Fruit fly (Drosophila melanogaster): Measurements from ENCODE around the gene Adi1.

Adi1 gene

DNA sequence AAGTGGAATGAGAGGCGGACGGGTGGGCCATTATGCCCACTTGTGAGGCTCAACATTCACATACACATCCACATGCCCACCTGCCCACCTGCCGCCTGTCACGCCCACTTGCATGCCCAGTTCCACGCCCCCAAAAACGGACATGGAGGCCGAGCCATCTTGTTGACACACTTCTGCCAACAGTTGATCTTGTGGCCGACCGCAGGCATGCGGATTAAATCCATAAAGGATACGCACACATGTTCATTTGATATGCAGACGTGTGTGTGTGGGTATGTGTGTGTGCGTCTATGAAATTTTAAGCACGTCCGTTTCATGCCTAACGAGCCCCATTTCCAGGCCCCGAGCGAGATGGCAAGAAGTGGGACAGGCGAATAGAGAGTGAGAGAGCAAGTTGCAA is 39.0 kb downstream of the Adi1 start:
- TF ChIP-seq CG34406 (GFP tag; optimal IDR thresholded peaks at IDR 0.05): no peak
- no peak for TF ChIP-seq Sox102F (GFP tag; optimal IDR thresholded peaks at IDR 0.05)
- TF ChIP-seq spab (GFP tag; optimal IDR thresholded peaks at IDR 0.05): no peak
- no peak for TF ChIP-seq CG3919 (GFP tag; optimal IDR thresholded peaks at IDR 0.05)
- TF ChIP-seq CG9139 (GFP tag; optimal IDR thresholded peaks at IDR 0.05): no peak
- no peak for TF ChIP-seq Eip75B (GFP tag; optimal IDR thresholded peaks at IDR 0.05)
- TF ChIP-seq CG16779 (tag; optimal IDR thresholded peaks at IDR 0.05): no peak
- no peak for TF ChIP-seq CG31627 (GFP tag; optimal IDR thresholded peaks at IDR 0.05)
- no peak for TF ChIP-seq CG15336 (GFP tag; IDR thresholded peaks at IDR 0.05)
- TF ChIP-seq CG6808 (GFP tag; optimal IDR thresholded peaks at IDR 0.05): no peak
- no peak for TF ChIP-seq CG8632 (GFP tag; optimal IDR thresholded peaks at IDR 0.05)
- no peak for TF ChIP-seq Sox14 (GFP tag; optimal IDR thresholded peaks at IDR 0.05)
- no peak for TF ChIP-seq Sox15 (GFP tag; optimal IDR thresholded peaks at IDR 0.05)

DNA sequence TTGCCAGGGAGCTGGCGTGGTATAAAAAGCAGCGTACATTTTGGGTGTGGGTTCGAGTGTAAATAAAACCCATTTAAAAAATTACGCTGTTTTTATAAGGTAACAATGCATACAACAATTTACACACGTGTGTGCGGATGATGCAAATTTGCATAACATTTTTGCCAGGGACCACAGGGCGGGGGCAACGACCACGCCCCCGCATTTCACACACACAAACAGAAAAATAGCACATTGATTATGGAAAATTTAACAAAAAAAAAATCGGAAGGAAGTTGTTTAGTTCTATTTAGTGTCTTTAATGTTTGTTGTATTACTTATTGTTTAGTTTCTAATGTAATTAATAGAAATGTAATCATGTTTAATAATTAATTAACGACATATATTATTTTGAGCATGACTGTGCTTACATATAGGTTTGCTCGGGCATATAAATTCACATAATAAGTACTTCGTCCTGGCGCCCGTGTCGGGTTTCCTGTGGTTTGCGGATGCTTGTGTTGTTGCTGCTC is 41.4 kb downstream of the Adi1 start:
- TF ChIP-seq Hr4 (GFP tag; optimal IDR thresholded peaks at IDR 0.05) (no peak), CG7368 (GFP tag; optimal IDR thresholded peaks at IDR 0.05) (no peak), Met (GFP tag; optimal IDR thresholded peaks at IDR 0.05) (peak; percentile 16), eg (GFP tag; IDR thresholded peaks at IDR 0.05) (peak; percentile 45; the same call in 1 of the 3 replicates), salr (GFP tag; optimal IDR thresholded peaks at IDR 0.05) (no peak), Ets96B (tag; optimal IDR thresholded peaks at IDR 0.05) (peak; percentile 41), vri (GFP tag; optimal IDR thresholded peaks at IDR 0.05) (no peak), achi (GFP tag; optimal IDR thresholded peaks at IDR 0.05) (peak; percentile 20), CG6163 (GFP tag; IDR thresholded peaks at IDR 0.05) (peak; percentile 51; the same call in 1 of the 3 replicates), CG32006 (GFP tag; optimal IDR thresholded peaks at IDR 0.05) (peak; percentile 26), CG6276 (GFP tag; optimal IDR thresholded peaks at IDR 0.05) (no peak), CG31627 (GFP tag; optimal IDR thresholded peaks at IDR 0.05) (no peak), CG8119 (GFP tag; IDR thresholded peaks at IDR 0.05) (peak; percentile 63), Hr38 (GFP tag; optimal IDR thresholded peaks at IDR 0.05) (no peak), CG6808 (GFP tag; optimal IDR thresholded peaks at IDR 0.05) (peak; percentile 31), Eip75B (GFP tag; optimal IDR thresholded peaks at IDR 0.05) (no peak), Lpt (GFP tag; optimal IDR thresholded peaks at IDR 0.05) (no peak), CG11294 (GFP tag; IDR thresholded peaks at IDR 0.05) (no peak), net (GFP tag; optimal IDR thresholded peaks at IDR 0.05) (peak; percentile 35), esn (GFP tag; optimal IDR thresholded peaks at IDR 0.05) (peak; percentile 30), CG6854 (GFP tag; optimal IDR thresholded peaks at IDR 0.05) (no peak), CG6792 (GFP tag; optimal IDR thresholded peaks at IDR 0.05) (peak; percentile 13), CG34406 (GFP tag; optimal IDR thresholded peaks at IDR 0.05) (peak; percentile 28), CG11762 (GFP tag; optimal IDR thresholded peaks at IDR 0.05; ENCODE audit: insufficient read depth) (no peak), CG3919 (GFP tag; optimal IDR thresholded peaks at IDR 0.05) (peak; percentile 23), CG15336 (GFP tag; IDR thresholded peaks at IDR 0.05) (peak; percentile 40), Ets21C (GFP tag; optimal IDR thresholded peaks at IDR 0.05) (no peak), CG3032 (tag; optimal IDR thresholded peaks at IDR 0.05) (peak; percentile 31), pdm3 (GFP tag; optimal IDR thresholded peaks at IDR 0.05) (no peak), CG8632 (GFP tag; optimal IDR thresholded peaks at IDR 0.05) (no peak), cyc (GFP tag; optimal IDR thresholded peaks at IDR 0.05) (no peak), CG1621 (tag; optimal IDR thresholded peaks at IDR 0.05) (no peak), Smox (GFP tag; optimal IDR thresholded peaks at IDR 0.05) (peak; percentile 1), fd59A (GFP tag; optimal IDR thresholded peaks at IDR 0.05) (peak; percentile 18), CG11902 (GFP tag; optimal IDR thresholded peaks at IDR 0.05) (no peak), acj6 (GFP tag; optimal IDR thresholded peaks at IDR 0.05) (peak; percentile 12), fd85E (GFP tag; optimal IDR thresholded peaks at IDR 0.05) (no peak), spab (GFP tag; optimal IDR thresholded peaks at IDR 0.05) (peak; percentile 30), Sox102F (GFP tag; optimal IDR thresholded peaks at IDR 0.05) (peak; percentile 6), Eip78C (GFP tag) (peak; percentile 70), dac (GFP tag; optimal IDR thresholded peaks at IDR 0.05) (no peak), lz (GFP tag; optimal IDR thresholded peaks at IDR 0.05) (no peak), CG10631 (GFP tag; optimal IDR thresholded peaks at IDR 0.05) (peak; percentile 11), Sox15 (GFP tag; optimal IDR thresholded peaks at IDR 0.05) (no peak), CG9139 (GFP tag; optimal IDR thresholded peaks at IDR 0.05) (no peak), fkh (GFP tag; optimal IDR thresholded peaks at IDR 0.05) (no peak)
